Worm (Caenorhabditis elegans) whole organism, L1 larva: ENCODE measurements around the gene osg-1.
A peak's percentile ranks its signal among the peaks of the same experiment; 100 is the strongest.

ENCODE experiments used
- C04F5.9 ChIP-seq: sonication (generic microtip); optimal IDR thresholded peaks from 2 replicates; lab custom pipeline; 2016; ENCODE audit warnings: missing genetic modification characterization, missing compliant biosample characterization
- C16A3.4 ChIP-seq: fragments of 150-350 bp; optimal IDR thresholded peaks from 2 replicates; lab custom pipeline; 2014; ENCODE audit warnings: missing biosample characterization, missing genetic modification characterization
- C34B4.2 ChIP-seq: sonication (generic microtip); optimal IDR thresholded peaks from 2 replicates; lab custom pipeline; 2017; ENCODE audit warnings: mild to moderate bottlenecking, missing genetic modification characterization, missing compliant biosample characterization
- ceh-8 ChIP-seq: fragments of 200-800 bp; sonication (Bioruptor generic); optimal IDR thresholded peaks from 2 replicates; lab custom pipeline; 2018; ENCODE audit warnings: mild to moderate bottlenecking, missing genetic modification characterization, moderate library complexity, missing compliant biosample characterization
- ceh-82 ChIP-seq, 3 experiments: fragments of 150-350 bp in 1 of 3; sonication (generic microtip) in 2 of 3; optimal IDR thresholded peaks; 2 replicates each; lab custom pipeline; 2014 to 2017; ENCODE audit warnings: missing biosample characterization in 3 of 3, missing genetic modification characterization in 3 of 3
- ceh-88 ChIP-seq: fragments of 200-800 bp; sonication (Bioruptor generic); IDR thresholded peaks from 2 replicates; pipeline ENCODE4 v1.3.6; 2022; ENCODE audit warnings: missing genetic modification characterization, missing compliant biosample characterization
- ceh-90 ChIP-seq: sonication (generic microtip); optimal IDR thresholded peaks from 2 replicates; lab custom pipeline; 2016; ENCODE audit warnings: missing genetic modification characterization, missing compliant biosample characterization
- dsc-1 ChIP-seq: sonication (generic microtip); optimal IDR thresholded peaks from 2 replicates; lab custom pipeline; 2016; ENCODE audit warnings: mild to moderate bottlenecking, missing genetic modification characterization, missing compliant biosample characterization
- efl-3 ChIP-seq: fragments of 200-800 bp; sonication (Bioruptor generic); optimal IDR thresholded peaks from 2 replicates; lab custom pipeline; 2018; ENCODE audit warnings: mild to moderate bottlenecking, missing genetic modification characterization, missing compliant biosample characterization
- egl-13 ChIP-seq: sonication (generic microtip); optimal IDR thresholded peaks from 2 replicates; lab custom pipeline; 2016; ENCODE audit warnings: missing genotype, missing genetic modification reagents, missing genetic modification characterization, missing compliant biosample characterization
- egl-27 ChIP-seq, 2 experiments: fragments of 150-350 bp in 1 of 2; sonication (generic microtip); optimal IDR thresholded peaks; 3 replicates each; lab custom pipeline; 2017 to 2018; ENCODE audit warnings: missing biosample characterization in 2 of 2, missing genetic modification characterization in 2 of 2, missing genetic modification reagents in 2 of 2
- elt-3 ChIP-seq, 6 experiments: fragments of 150-350 bp in 1 of 6; sonication (generic microtip); optimal IDR thresholded peaks; 2 replicates each; lab custom pipeline; 2017 to 2018; ENCODE audit warnings: missing biosample characterization in 6 of 6, missing genetic modification characterization in 6 of 6, inconsistent platforms in 1 of 6
- ets-5 ChIP-seq: fragments of 200-800 bp; sonication (Bioruptor generic); IDR thresholded peaks from 2 replicates; pipeline ENCODE4 v1.3.6; 2022; ENCODE audit warnings: missing genetic modification characterization, missing compliant biosample characterization
- fkh-4 ChIP-seq: sonication (generic microtip); optimal IDR thresholded peaks from 2 replicates; lab custom pipeline; 2016; ENCODE audit warnings: missing compliant biosample characterization, missing genetic modification characterization, borderline replicate concordance
- fkh-8 ChIP-seq: sonication (generic microtip); optimal IDR thresholded peaks from 2 replicates; lab custom pipeline; 2016; ENCODE audit warnings: mild to moderate bottlenecking, missing genetic modification characterization, missing compliant biosample characterization
- fos-1 ChIP-seq: fragments of 150-350 bp; optimal IDR thresholded peaks from 2 replicates; lab custom pipeline; 2014; ENCODE audit warnings: missing biosample characterization, missing genetic modification characterization
- grh-1 ChIP-seq: fragments of 200-800 bp; sonication (Bioruptor generic); IDR thresholded peaks from 2 replicates; pipeline ENCODE4 v1.3.6; 2022; ENCODE audit warnings: missing genetic modification reagents, missing genetic modification characterization, missing compliant biosample characterization
- irx-1 ChIP-seq: sonication (generic microtip); optimal IDR thresholded peaks from 2 replicates; lab custom pipeline; 2016; ENCODE audit warnings: missing genetic modification characterization, missing compliant biosample characterization
- isw-1 ChIP-seq: fragments of 200-800 bp; sonication (Bioruptor generic); IDR thresholded peaks from 2 replicates; pipeline ENCODE4 v1.3.6; 2022; ENCODE audit warnings: missing genetic modification characterization, missing compliant biosample characterization
- lin-13 ChIP-seq: fragments of 150-350 bp; optimal IDR thresholded peaks from 2 replicates; lab custom pipeline; 2014; ENCODE audit warnings: missing biosample characterization, missing genetic modification reagents, missing genetic modification characterization
- lin-14 ChIP-seq: fragments of 200-800 bp; sonication (Bioruptor generic); optimal IDR thresholded peaks from 2 replicates; lab custom pipeline; 2018; ENCODE audit warnings: mild to moderate bottlenecking, missing genetic modification characterization, moderate library complexity, missing compliant biosample characterization
- lin-15B ChIP-seq: fragments of 150-350 bp; sonication (generic microtip); optimal IDR thresholded peaks from 3 replicates; lab custom pipeline; 2014; ENCODE audit warnings: missing biosample characterization, missing genetic modification characterization
- lin-35 ChIP-seq, 2 experiments: fragments of 150-350 bp; optimal IDR thresholded peaks; 2 replicates each; lab custom pipeline; 2014; ENCODE audit warnings: missing biosample characterization in 2 of 2, missing genetic modification characterization in 2 of 2, missing genetic modification reagents in 2 of 2
- lin-39 ChIP-seq: fragments of 150-350 bp; optimal IDR thresholded peaks from 2 replicates; lab custom pipeline; 2014; ENCODE audit warnings: missing biosample characterization, missing genetic modification reagents, missing genetic modification characterization
- lsy-2 ChIP-seq, 2 experiments: fragments of 150-350 bp; optimal IDR thresholded peaks; 2 replicates each; lab custom pipeline; 2014; ENCODE audit warnings: missing biosample characterization in 2 of 2, missing genetic modification characterization in 2 of 2
- mdl-1 ChIP-seq, 2 experiments: fragments of 150-350 bp; optimal IDR thresholded peaks; 2 replicates each; lab custom pipeline; 2014 to 2017; ENCODE audit warnings: missing biosample characterization in 2 of 2, missing genetic modification characterization in 2 of 2, inconsistent platforms in 1 of 2
- mep-1 ChIP-seq: fragments of 150-350 bp; optimal IDR thresholded peaks from 2 replicates; lab custom pipeline; 2014; ENCODE audit warnings: missing biosample characterization, missing genetic modification characterization
- nhr-11 ChIP-seq: fragments of 150-350 bp; optimal IDR thresholded peaks from 2 replicates; lab custom pipeline; 2014; ENCODE audit warnings: missing biosample characterization, missing genetic modification characterization
- nhr-19 ChIP-seq: fragments of 200-800 bp; sonication (Bioruptor generic); conservative IDR thresholded peaks from 2 replicates; pipeline ENCODE4 v1.3.6; 2022; ENCODE audit warnings: missing genetic modification characterization, missing compliant biosample characterization
- nhr-20 ChIP-seq: sonication (generic microtip); optimal IDR thresholded peaks from 2 replicates; lab custom pipeline; 2016; ENCODE audit warnings: mild to moderate bottlenecking, missing genetic modification characterization, missing compliant biosample characterization
- nhr-28 ChIP-seq: fragments of 150-350 bp; optimal IDR thresholded peaks from 2 replicates; lab custom pipeline; 2014; ENCODE audit warnings: missing biosample characterization, missing genetic modification characterization
- nhr-47 ChIP-seq: sonication (generic microtip); optimal IDR thresholded peaks from 2 replicates; lab custom pipeline; 2016; ENCODE audit warnings: mild to moderate bottlenecking, missing genetic modification characterization, moderate library complexity, missing compliant biosample characterization
- nhr-76 ChIP-seq: sonication (generic microtip); optimal IDR thresholded peaks from 2 replicates; lab custom pipeline; 2017; ENCODE audit warnings: missing biosample characterization, missing genetic modification characterization
- nhr-77 ChIP-seq: fragments of 150-350 bp; optimal IDR thresholded peaks from 2 replicates; lab custom pipeline; 2014; ENCODE audit warnings: missing biosample characterization, missing genetic modification characterization
- nhr-85 ChIP-seq: sonication (generic microtip); peaks from one replicate; lab custom pipeline; 2016; ENCODE audit warnings: missing genetic modification characterization, inconsistent platforms, missing compliant biosample characterization
- nhr-90 ChIP-seq: sonication (generic microtip); optimal IDR thresholded peaks from 2 replicates; lab custom pipeline; 2016; ENCODE audit warnings: mild to moderate bottlenecking, missing genetic modification characterization, missing compliant biosample characterization; ENCODE audit not compliant: poor library complexity
- pag-3 ChIP-seq: sonication (generic microtip); optimal IDR thresholded peaks from 2 replicates; lab custom pipeline; 2017; ENCODE audit warnings: missing genetic modification characterization, mild to moderate bottlenecking, missing compliant biosample characterization, antibody characterized with exemption, borderline replicate concordance; ENCODE audit not compliant: insufficient read depth
- pqm-1 ChIP-seq: sonication (generic microtip); optimal IDR thresholded peaks from 3 replicates; lab custom pipeline; 2017; ENCODE audit warnings: missing biosample characterization, missing genetic modification characterization
- rnt-1 ChIP-seq: sonication (generic microtip); optimal IDR thresholded peaks from 2 replicates; lab custom pipeline; 2016; ENCODE audit warnings: mild to moderate bottlenecking, missing genetic modification characterization, moderate library complexity, missing compliant biosample characterization
- skn-1 ChIP-seq: fragments of 150-350 bp; optimal IDR thresholded peaks from 2 replicates; lab custom pipeline; 2014; ENCODE audit warnings: missing biosample characterization, missing genetic modification characterization
- snpc-4 ChIP-seq: fragments of 150-350 bp; optimal IDR thresholded peaks from 2 replicates; lab custom pipeline; 2014; ENCODE audit warnings: missing biosample characterization, missing genetic modification characterization
- snu-23 ChIP-seq: sonication (generic microtip); optimal IDR thresholded peaks from 2 replicates; lab custom pipeline; 2016; ENCODE audit warnings: missing genetic modification characterization, missing compliant biosample characterization
- sox-4 ChIP-seq: sonication (generic microtip); optimal IDR thresholded peaks from 2 replicates; lab custom pipeline; 2016; ENCODE audit warnings: missing genetic modification characterization, missing compliant biosample characterization
- sup-37 ChIP-seq: fragments of 200-800 bp; sonication (Bioruptor generic); optimal IDR thresholded peaks from 2 replicates; lab custom pipeline; 2018; ENCODE audit warnings: mild to moderate bottlenecking, missing genetic modification characterization, missing compliant biosample characterization
- swsn-7 ChIP-seq: sonication (generic microtip); optimal IDR thresholded peaks from 2 replicates; lab custom pipeline; 2016; ENCODE audit warnings: missing genetic modification characterization, missing compliant biosample characterization
- unc-30 ChIP-seq: sonication (generic microtip); optimal IDR thresholded peaks from 2 replicates; lab custom pipeline; 2017; ENCODE audit warnings: missing biosample characterization, missing genetic modification characterization
- unc-62 ChIP-seq: fragments of 150-350 bp; optimal IDR thresholded peaks from 2 replicates; lab custom pipeline; 2014; ENCODE audit warnings: missing biosample characterization, missing genetic modification reagents, missing genetic modification characterization
- unc-86 ChIP-seq: sonication (generic microtip); optimal IDR thresholded peaks from 2 replicates; lab custom pipeline; 2016; ENCODE audit warnings: missing genetic modification characterization, missing compliant biosample characterization
- unc-98 ChIP-seq: fragments of 200-800 bp; sonication (Bioruptor generic); IDR thresholded peaks from 2 replicates; pipeline ENCODE4 v1.3.6; 2022; ENCODE audit warnings: missing genetic modification characterization, missing compliant biosample characterization
- zip-4 ChIP-seq: fragments of 200-800 bp; sonication (Bioruptor generic); optimal IDR thresholded peaks from 2 replicates; lab custom pipeline; 2018; ENCODE audit warnings: mild to moderate bottlenecking, missing genetic modification characterization, moderate library complexity, missing compliant biosample characterization
- ztf-4 ChIP-seq: fragments of 150-350 bp; optimal IDR thresholded peaks from 2 replicates; lab custom pipeline; 2014; ENCODE audit warnings: missing biosample characterization, missing genetic modification characterization

Gene osg-1

DNA sequence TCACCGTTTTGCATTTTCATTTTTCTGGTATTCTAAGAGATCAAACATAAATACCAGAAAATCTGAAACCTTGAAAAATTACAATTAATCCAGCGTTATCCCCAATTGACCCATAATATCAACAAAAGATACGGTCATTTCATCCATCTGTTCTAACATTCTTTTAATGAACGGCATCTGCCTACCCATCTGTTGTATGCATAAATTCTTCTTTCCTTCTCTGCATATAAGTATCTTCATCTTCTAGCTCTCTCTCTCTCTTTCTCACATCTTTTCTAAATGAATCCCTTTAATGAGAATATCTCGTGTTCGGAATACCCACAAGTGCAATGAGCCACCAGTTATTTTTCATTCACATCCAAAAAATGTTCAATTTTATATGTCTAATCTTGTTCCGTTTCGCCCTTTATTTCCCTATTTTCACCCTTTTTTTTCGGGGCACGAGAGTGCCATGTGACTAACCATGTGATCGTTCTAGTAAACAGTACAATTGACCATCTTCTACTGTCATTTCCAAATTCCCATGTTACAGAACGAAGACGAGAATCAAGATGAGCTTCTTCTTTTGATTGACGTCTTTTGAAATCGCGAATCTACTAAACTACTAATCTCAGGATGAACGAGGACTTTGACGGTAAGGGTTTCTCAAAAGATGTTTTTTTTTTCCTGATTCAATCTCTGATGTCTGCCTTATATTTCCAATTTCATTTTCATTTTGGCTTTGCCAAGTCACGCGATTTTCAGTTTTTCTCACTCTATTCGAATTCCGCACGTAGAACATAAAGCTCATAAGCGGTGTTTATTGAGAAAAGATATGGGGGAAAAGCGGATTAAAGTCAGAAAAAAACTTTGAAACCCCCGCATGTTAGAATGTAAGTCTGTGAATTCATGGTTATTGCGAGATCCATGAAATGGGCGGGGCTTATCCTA is 14.3 kb downstream of the osg-1 start, which contains the start of gene R02F2.1:
TSS of gene R02F2.1 (plus strand) at position 528 of the 930 bp plus-strand sequence.
- TF ChIP-seq mdl-1 (tag; optimal IDR thresholded peaks at IDR 0.05; lab: Kevin White, UChicago) (peak in 1 of 2 experiments; percentile 84), elt-3 (tag; optimal IDR thresholded peaks at IDR 0.05; lab: Kevin White, UChicago) (peak in 2 of 6 experiments; percentile 19 to 58), efl-3 (GFP tag; lab: Kevin White, UChicago) (no peak), lin-15B (tag; lab: Kevin White, UChicago) (no peak), ceh-82 (tag; optimal IDR thresholded peaks at IDR 0.05; lab: Kevin White, UChicago) (no peak), nhr-11 (tag; lab: Kevin White, UChicago) (no peak), egl-13 (tag; lab: Kevin White, UChicago) (no peak), pqm-1 (tag; lab: Kevin White, UChicago) (no peak), snpc-4 (no peak), dsc-1 (tag; lab: Kevin White, UChicago) (peak; percentile 79), swsn-7 (tag; lab: Kevin White, UChicago) (no peak), grh-1 (GFP tag; lab: Robert Waterston, UW) (no peak), unc-30 (no peak), sox-4 (peak; percentile 44), nhr-19 (GFP tag; lab: Robert Waterston, UW) (peak; percentile 52), nhr-28 (no peak), ceh-90 (tag; lab: Kevin White, UChicago) (no peak), ceh-88 (GFP tag; lab: Robert Waterston, UW) (no peak), zip-4 (GFP tag; lab: Kevin White, UChicago) (no peak), sup-37 (no peak), rnt-1 (tag; lab: Kevin White, UChicago) (no peak), ceh-8 (no peak), unc-86 (no peak), C16A3.4 (tag; lab: Kevin White, UChicago) (peak; percentile 24), C04F5.9 (tag; lab: Kevin White, UChicago) (no peak), isw-1 (GFP tag; lab: Robert Waterston, UW) (no peak), mep-1 (tag; lab: Kevin White, UChicago) (peak; percentile 49), nhr-76 (tag; lab: Kevin White, UChicago) (no peak), fkh-4 (tag; lab: Kevin White, UChicago) (no peak), lin-35 (GFP tag; optimal IDR thresholded peaks at IDR 0.05; lab: Kevin White, UChicago) (peak; percentile 21 to 87), lin-14 (GFP tag; lab: Kevin White, UChicago) (peak; percentile 63), fkh-8 (tag; lab: Kevin White, UChicago) (peak; percentile 69), fos-1 (tag; lab: Kevin White, UChicago) (no peak), egl-27 (tag; optimal IDR thresholded peaks at IDR 0.05; lab: Kevin White, UChicago) (no peak), snu-23 (GFP tag; lab: Kevin White, UChicago) (peak; percentile 78), lin-39 (tag; lab: Kevin White, UChicago) (no peak), lin-13 (GFP tag; lab: Kevin White, UChicago) (no peak), skn-1 (tag; lab: Kevin White, UChicago) (peak; percentile 16), unc-98 (no peak), nhr-77 (tag; lab: Kevin White, UChicago) (no peak), nhr-90 (peak; percentile 66), irx-1 (tag; lab: Kevin White, UChicago) (no peak), C34B4.2 (tag; lab: Kevin White, UChicago) (no peak), ets-5 (no peak), nhr-47 (tag; lab: Kevin White, UChicago) (peak; percentile 40), nhr-85 (peak; percentile 80), lsy-2 (tag; optimal IDR thresholded peaks at IDR 0.05; lab: Kevin White, UChicago) (peak; percentile 7 to 45), ztf-4 (tag; lab: Kevin White, UChicago) (no peak), pag-3 (tag; lab: Kevin White, UChicago) (no peak), nhr-20 (peak; percentile 76), unc-62 (no peak)
